Fruit fly (Drosophila melanogaster): ENCODE data around the gene Jon99Ci.

Gene Jon99Ci

dm6 chr3R:29926089-29926488 is at the start of gene Jon99Ci:
Gene Jon99Ci, minus strand, starts transcription at chr3R:29926189.
- no peak for TF ChIP-seq CG14711 (tag; optimal IDR thresholded peaks at IDR 0.05)
- peak; percentile 64 for TF ChIP-seq cic (GFP tag; optimal IDR thresholded peaks at IDR 0.05)
- no peak for TF ChIP-seq CG7045 (GFP tag; optimal IDR thresholded peaks at IDR 0.05)
- TF ChIP-seq Clk (GFP tag; optimal IDR thresholded peaks at IDR 0.05) = no peak

- TF ChIP-seq cnc (optimal IDR thresholded peaks at IDR 0.05) (no peak), pad (GFP tag; optimal IDR thresholded peaks at IDR 0.05) (no peak), Clk (GFP tag; optimal IDR thresholded peaks at IDR 0.05) (no peak), kay (GFP tag; ENCODE audit: borderline replicate concordance) (no peak), toe (GFP tag; optimal IDR thresholded peaks at IDR 0.05) (no peak), CG14711 (tag; optimal IDR thresholded peaks at IDR 0.05) (no peak), CG7045 (GFP tag; optimal IDR thresholded peaks at IDR 0.05) (no peak), CG11617 (GFP tag; optimal IDR thresholded peaks at IDR 0.05) (no peak)
Observed at dm6 chr3R:29969347-29969746, 43.4 kb upstream of the Jon99Ci start, which contains the start of gene TkR99D. Gene TkR99D, minus strand, starts transcription at chr3R:29969447.

- TF ChIP-seq CG5204 (GFP tag; optimal IDR thresholded peaks at IDR 0.05) (no peak), CG1620 (GFP tag; optimal IDR thresholded peaks at IDR 0.05) (no peak), cnc (optimal IDR thresholded peaks at IDR 0.05) (no peak), Clk (GFP tag; optimal IDR thresholded peaks at IDR 0.05) (no peak), Hr96 (GFP tag; optimal IDR thresholded peaks at IDR 0.05) (no peak), tj (GFP tag; optimal IDR thresholded peaks at IDR 0.05) (no peak), Crg-1 (GFP tag; optimal IDR thresholded peaks at IDR 0.05) (no peak), CG7045 (GFP tag; optimal IDR thresholded peaks at IDR 0.05) (no peak)
Observed at dm6 chr3R:29963102-29963501, 37.1 kb upstream of the Jon99Ci start.

dm6 chr3R:29959329-29959728 is 33.3 kb upstream of the Jon99Ci start:
- no peak for TF ChIP-seq toe (GFP tag; optimal IDR thresholded peaks at IDR 0.05)

dm6 chr3R:29935756-29936155 is 9.8 kb upstream of the Jon99Ci start, which contains the start of the genes eIF2Balpha and Vps13B:
Gene eIF2Balpha, minus strand, starts transcription at chr3R:29935888.
Gene Vps13B, plus strand, starts transcription at chr3R:29935978.
- no peak for TF ChIP-seq kay (GFP tag; ENCODE audit: borderline replicate concordance)
- no peak for TF ChIP-seq toe (GFP tag; optimal IDR thresholded peaks at IDR 0.05)
- TF ChIP-seq ovo (GFP tag; optimal IDR thresholded peaks at IDR 0.05) = no peak
- TF ChIP-seq cnc (optimal IDR thresholded peaks at IDR 0.05) = no peak
- TF ChIP-seq CG14711 (tag; optimal IDR thresholded peaks at IDR 0.05) = no peak
- no peak for TF ChIP-seq CG7101 (tag; optimal IDR thresholded peaks at IDR 0.05)
- no peak for TF ChIP-seq Crg-1 (GFP tag; optimal IDR thresholded peaks at IDR 0.05)
- peak; percentile 2 for TF ChIP-seq CG11617 (GFP tag; optimal IDR thresholded peaks at IDR 0.05)
- peak; percentile 74 for TF ChIP-seq bab1 (GFP tag; optimal IDR thresholded peaks at IDR 0.05)

dm6 chr3R:29933007-29933464 is 7.0 kb upstream of the Jon99Ci start, which contains the start of the genes Cog7, CG42557 and CG42558:
Gene Cog7, minus strand, starts transcription at chr3R:29933057.
Gene CG42557, plus strand, starts transcription at chr3R:29933287.
Gene CG42558, plus strand, starts transcription at chr3R:29933287.
- peak; percentile 2 for TF ChIP-seq CG11617 (GFP tag; optimal IDR thresholded peaks at IDR 0.05)
- no peak for TF ChIP-seq CG33017 (tag; optimal IDR thresholded peaks at IDR 0.05)

- TF ChIP-seq CG7101 (tag; optimal IDR thresholded peaks at IDR 0.05) (no peak), CG12768 (GFP tag; optimal IDR thresholded peaks at IDR 0.05) (no peak), cic (GFP tag; optimal IDR thresholded peaks at IDR 0.05) (no peak), ovo (GFP tag; optimal IDR thresholded peaks at IDR 0.05) (no peak), CG7045 (GFP tag; optimal IDR thresholded peaks at IDR 0.05) (no peak), CG5204 (GFP tag; optimal IDR thresholded peaks at IDR 0.05) (no peak), Mnt (GFP tag; optimal IDR thresholded peaks at IDR 0.05) (no peak), Hr96 (GFP tag; optimal IDR thresholded peaks at IDR 0.05) (no peak), bab1 (GFP tag; optimal IDR thresholded peaks at IDR 0.05) (no peak), toe (GFP tag; optimal IDR thresholded peaks at IDR 0.05) (no peak), kay (GFP tag; ENCODE audit: borderline replicate concordance) (no peak), tj (GFP tag; optimal IDR thresholded peaks at IDR 0.05) (no peak)
Observed at dm6 chr3R:29930286-29930685, 4.3 kb upstream of the Jon99Ci start, which contains the start of gene alpha-Man-Ic. Gene alpha-Man-Ic, minus strand, starts transcription at chr3R:29930386.

- TF ChIP-seq tj (GFP tag; optimal IDR thresholded peaks at IDR 0.05) (no peak), CG7045 (GFP tag; optimal IDR thresholded peaks at IDR 0.05) (no peak), CG5204 (GFP tag; optimal IDR thresholded peaks at IDR 0.05) (no peak), pad (GFP tag; optimal IDR thresholded peaks at IDR 0.05) (no peak), cic (GFP tag; optimal IDR thresholded peaks at IDR 0.05) (no peak), kay (GFP tag; ENCODE audit: borderline replicate concordance) (no peak), Crg-1 (GFP tag; optimal IDR thresholded peaks at IDR 0.05) (no peak), CG11617 (GFP tag; optimal IDR thresholded peaks at IDR 0.05) (no peak), CG7101 (tag; optimal IDR thresholded peaks at IDR 0.05) (no peak)
Observed at dm6 chr3R:29926955-29927354, 966 bp upstream of the Jon99Ci start, which contains the start of gene CG15522. Gene CG15522, plus strand, starts transcription at chr3R:29927255.
